Worm (Caenorhabditis elegans) whole organism, mixed stage, embryonic: ENCODE data around the gene fbxb-44.

Source experiments
- M03D4.4 ChIP-seq: sonication (generic microtip); optimal IDR thresholded peaks from 2 replicates; lab custom pipeline; 2017; ENCODE audit warnings: mild to moderate bottlenecking, missing genetic modification characterization, missing compliant biosample characterization
- blmp-1 ChIP-seq: fragments of 150-350 bp; optimal IDR thresholded peaks from 2 replicates; lab custom pipeline; 2014; ENCODE audit warnings: missing biosample characterization, missing genetic modification characterization
- ceh-39 ChIP-seq: fragments of 150-350 bp; optimal IDR thresholded peaks from 2 replicates; lab custom pipeline; 2014; ENCODE audit warnings: missing biosample characterization, missing genetic modification characterization
- ceh-43 ChIP-seq: fragments of 200-800 bp; sonication (Bioruptor generic); optimal IDR thresholded peaks from 2 replicates; lab custom pipeline; 2018; ENCODE audit warnings: mild to moderate bottlenecking, missing genetic modification characterization, moderate library complexity, missing compliant biosample characterization
- ceh-83 ChIP-seq: fragments of 200-800 bp; sonication (Bioruptor generic); optimal IDR thresholded peaks from 2 replicates; lab custom pipeline; 2018; ENCODE audit warnings: mild to moderate bottlenecking, missing genetic modification characterization, missing compliant biosample characterization
- ces-1 ChIP-seq: fragments of 150-350 bp; optimal IDR thresholded peaks from 2 replicates; lab custom pipeline; 2014; ENCODE audit warnings: missing biosample characterization, missing genetic modification reagents, missing genetic modification characterization
- cnd-1 ChIP-seq: fragments of 200-800 bp; sonication (Bioruptor generic); optimal IDR thresholded peaks from 2 replicates; lab custom pipeline; 2018; ENCODE audit warnings: mild to moderate bottlenecking, missing genetic modification characterization, missing compliant biosample characterization
- drap-1 ChIP-seq: fragments of 200-800 bp; sonication (Bioruptor generic); optimal IDR thresholded peaks from 3 replicates; lab custom pipeline; 2018; ENCODE audit warnings: mild to moderate bottlenecking, missing genetic modification characterization, missing compliant biosample characterization
- elt-1 ChIP-seq: sonication (generic microtip); optimal IDR thresholded peaks from 2 replicates; lab custom pipeline; 2017; ENCODE audit warnings: missing genetic modification characterization, mild to moderate bottlenecking, missing compliant biosample characterization, antibody characterized with exemption, moderate library complexity, borderline replicate concordance; ENCODE audit not compliant: insufficient read depth
- elt-3 ChIP-seq: fragments of 150-350 bp; optimal IDR thresholded peaks from 2 replicates; lab custom pipeline; 2014; ENCODE audit warnings: missing biosample characterization, missing genetic modification characterization
- flh-1 ChIP-seq: fragments of 200-800 bp; sonication (Bioruptor generic); optimal IDR thresholded peaks from 2 replicates; lab custom pipeline; 2018; ENCODE audit warnings: mild to moderate bottlenecking, missing genetic modification characterization, moderate library complexity, missing compliant biosample characterization
- hlh-1 ChIP-seq: fragments of 150-350 bp; optimal IDR thresholded peaks from 2 replicates; lab custom pipeline; 2014; ENCODE audit warnings: missing biosample characterization, missing genetic modification reagents, missing genetic modification characterization
- lin-13 ChIP-seq: fragments of 150-350 bp; optimal IDR thresholded peaks from 2 replicates; lab custom pipeline; 2014; ENCODE audit warnings: missing biosample characterization, missing genetic modification characterization
- lin-32 ChIP-seq: fragments of 200-800 bp; sonication (Bioruptor generic); optimal IDR thresholded peaks from 2 replicates; lab custom pipeline; 2018; ENCODE audit warnings: mild to moderate bottlenecking, missing genetic modification characterization, missing compliant biosample characterization
- lsy-2 ChIP-seq: fragments of 150-350 bp; optimal IDR thresholded peaks from 2 replicates; lab custom pipeline; 2014; ENCODE audit warnings: missing biosample characterization, missing genetic modification characterization
- mab-5 ChIP-seq: fragments of 150-350 bp; optimal IDR thresholded peaks from 2 replicates; lab custom pipeline; 2014; ENCODE audit warnings: missing biosample characterization, missing genetic modification characterization
- mep-1 ChIP-seq: fragments of 150-350 bp; optimal IDR thresholded peaks from 2 replicates; lab custom pipeline; 2017; ENCODE audit warnings: missing biosample characterization, missing genetic modification reagents, missing genetic modification characterization, inconsistent platforms
- mls-2 ChIP-seq: sonication (generic microtip); optimal IDR thresholded peaks from 2 replicates; lab custom pipeline; 2016; ENCODE audit warnings: mild to moderate bottlenecking, missing genetic modification characterization, moderate library complexity, missing compliant biosample characterization
- nhr-12 ChIP-seq: fragments of 150-350 bp; optimal IDR thresholded peaks from 2 replicates; lab custom pipeline; 2014; ENCODE audit warnings: missing biosample characterization, missing genetic modification characterization
- nhr-2 ChIP-seq: fragments of 150-350 bp; optimal IDR thresholded peaks from 2 replicates; lab custom pipeline; 2014; ENCODE audit warnings: missing biosample characterization, missing genetic modification characterization
- nhr-237 ChIP-seq: fragments of 150-350 bp; optimal IDR thresholded peaks from 2 replicates; lab custom pipeline; 2014; ENCODE audit warnings: missing biosample characterization, missing genetic modification characterization
- nhr-28 ChIP-seq: fragments of 150-350 bp; optimal IDR thresholded peaks from 2 replicates; lab custom pipeline; 2014; ENCODE audit warnings: missing biosample characterization, missing genetic modification characterization
- nhr-76 ChIP-seq: sonication (generic microtip); optimal IDR thresholded peaks from 2 replicates; lab custom pipeline; 2017; ENCODE audit warnings: missing biosample characterization, missing genetic modification characterization
- pha-4 ChIP-seq: fragments of 150-350 bp; optimal IDR thresholded peaks from 2 replicates; lab custom pipeline; 2018; ENCODE audit warnings: missing biosample characterization, missing genetic modification reagents, missing genetic modification characterization
- sem-2 ChIP-seq: fragments of 200-800 bp; sonication (Bioruptor generic); optimal IDR thresholded peaks from 2 replicates; lab custom pipeline; 2018; ENCODE audit warnings: mild to moderate bottlenecking, missing genetic modification characterization, missing compliant biosample characterization
- snpc-4 ChIP-seq: fragments of 150-350 bp; optimal IDR thresholded peaks from 2 replicates; lab custom pipeline; 2014; ENCODE audit warnings: missing biosample characterization, missing genetic modification characterization
- sptf-1 ChIP-seq: sonication (generic microtip); optimal IDR thresholded peaks from 2 replicates; lab custom pipeline; 2017; ENCODE audit warnings: mild to moderate bottlenecking, missing genetic modification characterization, moderate library complexity, missing compliant biosample characterization
- tbx-8 ChIP-seq: fragments of 200-800 bp; sonication (Bioruptor generic); optimal IDR thresholded peaks from 2 replicates; lab custom pipeline; 2018; ENCODE audit warnings: mild to moderate bottlenecking, missing genetic modification characterization, moderate library complexity, missing compliant biosample characterization
- unc-120 ChIP-seq: sonication (generic microtip); optimal IDR thresholded peaks from 2 replicates; lab custom pipeline; 2017; ENCODE audit warnings: missing genetic modification characterization, missing compliant biosample characterization; ENCODE audit not compliant: poor library complexity, severe bottlenecking
- unc-39 ChIP-seq: fragments of 150-350 bp; optimal IDR thresholded peaks from 2 replicates; lab custom pipeline; 2014; ENCODE audit warnings: missing biosample characterization, missing genetic modification characterization
- unc-62 ChIP-seq: fragments of 150-350 bp; optimal IDR thresholded peaks from 2 replicates; lab custom pipeline; 2014; ENCODE audit warnings: missing biosample characterization, missing genetic modification reagents, missing genetic modification characterization
- zip-8 ChIP-seq: fragments of 150-350 bp; optimal IDR thresholded peaks from 2 replicates; lab custom pipeline; 2014; ENCODE audit warnings: missing biosample characterization, missing genetic modification characterization
- ztf-11 ChIP-seq: fragments of 150-350 bp; optimal IDR thresholded peaks from 2 replicates; lab custom pipeline; 2014; ENCODE audit warnings: missing biosample characterization, missing genetic modification characterization

Gene fbxb-44

DNA sequence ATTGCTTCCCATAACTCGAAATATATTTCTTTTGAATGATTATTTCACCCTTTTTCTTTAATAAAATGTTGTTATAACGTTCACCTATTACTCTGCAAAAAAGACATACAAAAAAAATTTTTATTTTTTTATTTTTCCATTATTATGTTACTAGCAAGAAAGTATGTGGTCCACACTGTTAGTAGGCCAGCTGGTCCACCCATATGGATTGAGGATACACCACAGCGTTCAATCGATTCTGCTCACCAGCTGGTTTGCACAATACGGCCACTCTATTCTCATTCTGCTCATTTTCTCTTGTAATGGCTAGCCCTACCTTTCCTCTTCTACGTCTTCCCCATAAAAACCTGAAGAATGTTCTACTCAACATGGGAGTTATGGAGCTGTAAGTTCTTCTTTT lies at the start of gene fbxb-44:
TSS of gene fbxb-44 (plus strand) at position 301 of the 400 bp plus-strand sequence.
- TF ChIP-seq cnd-1 (tag; lab: Kevin White, UChicago): peak; percentile 34
- no peak for TF ChIP-seq ztf-11 (tag; lab: Kevin White, UChicago)
- TF ChIP-seq, all 35 proteins: peak for 1

DNA sequence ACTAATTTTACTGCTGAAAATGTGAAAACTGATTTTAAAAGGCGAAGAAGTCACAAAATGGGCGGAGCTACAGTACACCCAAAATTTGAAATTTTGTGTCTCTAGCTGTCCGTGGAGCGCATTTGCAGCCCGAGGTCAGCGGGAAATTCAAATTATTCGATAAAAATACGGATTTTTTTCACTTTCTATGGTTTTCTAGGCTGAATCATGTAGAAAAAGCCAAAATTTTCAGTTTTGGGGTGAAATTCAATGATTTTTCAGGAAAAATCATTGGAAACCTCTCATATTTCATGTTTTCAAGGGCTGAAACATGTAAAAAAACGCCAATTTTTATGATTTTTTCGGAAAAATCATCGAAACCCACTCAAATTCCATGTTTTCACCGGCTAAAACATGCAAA lies 47.9 kb upstream of the fbxb-44 start:
- TF ChIP-seq sem-2 (GFP tag; lab: Kevin White, UChicago) (no peak), nhr-76 (tag; lab: Kevin White, UChicago) (no peak), flh-1 (GFP tag; lab: Kevin White, UChicago) (no peak), nhr-28 (tag; lab: Kevin White, UChicago) (no peak), zip-8 (tag; lab: Kevin White, UChicago) (no peak), mep-1 (tag; lab: Kevin White, UChicago) (no peak), cnd-1 (tag; lab: Kevin White, UChicago) (no peak), blmp-1 (tag; lab: Kevin White, UChicago) (no peak), unc-120 (tag; lab: Kevin White, UChicago) (no peak), ztf-11 (tag; lab: Kevin White, UChicago) (no peak), nhr-2 (no peak), unc-39 (tag; lab: Kevin White, UChicago) (no peak), ceh-39 (no peak)

- TF ChIP-seq ces-1 (GFP tag; lab: Kevin White, UChicago) (peak; percentile 75), blmp-1 (tag; lab: Kevin White, UChicago) (no peak), mep-1 (tag; lab: Kevin White, UChicago) (no peak), nhr-76 (tag; lab: Kevin White, UChicago) (no peak)
These were observed 38.3 kb upstream of the fbxb-44 start, which contains the start of gene emc-1 for ce11 chrII:1500286-1500840. TSS of gene emc-1 (minus strand) at chrII:1500330.

DNA sequence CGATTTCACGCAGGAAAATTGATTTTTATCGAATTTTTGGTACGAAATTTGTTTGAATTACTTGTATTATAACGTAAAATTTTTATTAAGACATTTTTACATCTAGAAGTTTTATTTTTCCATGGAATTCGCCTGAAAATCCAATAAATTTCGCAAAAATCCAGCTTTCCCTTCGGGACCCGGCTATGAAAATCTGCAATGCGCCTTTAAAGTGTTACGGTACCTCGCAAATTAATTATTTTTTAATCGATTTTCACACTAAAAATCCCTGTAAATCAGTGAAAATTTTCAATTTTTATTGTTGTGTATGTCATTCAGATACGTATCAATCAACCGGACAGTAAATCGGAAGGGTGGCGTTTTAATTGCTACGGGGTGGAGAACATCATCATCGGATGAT lies 37.7 kb upstream of the fbxb-44 start:
- TF ChIP-seq unc-62 (GFP tag; lab: Kevin White, UChicago) (peak; percentile 9), unc-120 (tag; lab: Kevin White, UChicago) (no peak)

ce11 chrII:1501614-1502355 lies 36.9 kb upstream of the fbxb-44 start:
- TF ChIP-seq nhr-237 (tag; lab: Kevin White, UChicago) (no peak), nhr-12 (tag; lab: Kevin White, UChicago) (no peak), unc-120 (tag; lab: Kevin White, UChicago) (peak; percentile 73), elt-3 (tag; lab: Kevin White, UChicago) (no peak), drap-1 (no peak), ceh-43 (no peak), flh-1 (GFP tag; lab: Kevin White, UChicago) (no peak), snpc-4 (tag; lab: Kevin White, UChicago) (no peak), pha-4 (no peak), unc-62 (GFP tag; lab: Kevin White, UChicago) (peak; percentile 96), ces-1 (GFP tag; lab: Kevin White, UChicago) (no peak), mab-5 (no peak), nhr-2 (no peak), ztf-11 (tag; lab: Kevin White, UChicago) (no peak), lsy-2 (peak; percentile 8), tbx-8 (no peak), nhr-28 (tag; lab: Kevin White, UChicago) (no peak), M03D4.4 (peak; percentile 17), sptf-1 (tag; lab: Kevin White, UChicago) (peak; percentile 48), elt-1 (tag; lab: Kevin White, UChicago) (no peak), unc-39 (tag; lab: Kevin White, UChicago) (no peak), mls-2 (tag; lab: Kevin White, UChicago) (no peak), zip-8 (tag; lab: Kevin White, UChicago) (peak; percentile 12), ceh-83 (GFP tag; lab: Kevin White, UChicago) (no peak), hlh-1 (tag; lab: Kevin White, UChicago) (peak; percentile 89), lin-32 (GFP tag; lab: Kevin White, UChicago) (peak; percentile 31), lin-13 (tag; lab: Kevin White, UChicago) (no peak)
- TF ChIP-seq, all 35 proteins: peak for 8
